Worm (Caenorhabditis elegans): ENCODE measurements around the gene F44A2.5.

F44A2.5 gene

DNA sequence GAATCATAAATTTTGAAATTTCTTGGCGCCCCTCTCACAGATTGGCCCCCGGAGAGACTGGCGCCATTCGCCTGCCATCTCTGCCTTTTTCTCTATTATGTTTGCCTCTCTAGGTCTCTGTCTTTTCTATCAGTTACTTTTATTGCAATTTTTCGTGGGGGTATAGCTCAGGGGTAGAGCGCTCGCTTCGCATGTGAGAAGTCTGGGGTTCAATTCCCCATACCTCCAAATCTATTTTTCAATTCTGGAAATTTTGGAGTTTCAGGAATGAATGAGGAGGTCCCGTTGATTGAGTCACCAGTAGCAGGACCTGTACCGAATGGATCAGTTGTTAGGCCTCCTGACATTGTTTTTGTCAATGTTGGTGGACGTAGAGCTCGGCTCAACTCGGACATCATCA, 20.6 kb downstream of the F44A2.5 start, which contains the start of gene kvs-3 (continued):
- TF ChIP-seq hlh-1 (tag; optimal IDR thresholded peaks at IDR 0.05) (no peak), mls-2 (tag; optimal IDR thresholded peaks at IDR 0.05) (no peak), nhr-28 (tag; optimal IDR thresholded peaks at IDR 0.05) (no peak), snpc-4 (tag; optimal IDR thresholded peaks at IDR 0.05) (no peak), zip-8 (tag; optimal IDR thresholded peaks at IDR 0.05) (no peak), mab-5 (tag; optimal IDR thresholded peaks at IDR 0.05) (no peak), elt-1 (tag; optimal IDR thresholded peaks at IDR 0.05; ENCODE audit: borderline replicate concordance, insufficient read depth) (no peak)

- TF ChIP-seq elt-3 (tag; optimal IDR thresholded peaks at IDR 0.05) (no peak), ztf-11 (tag; optimal IDR thresholded peaks at IDR 0.05) (no peak), elt-1 (tag; optimal IDR thresholded peaks at IDR 0.05; ENCODE audit: borderline replicate concordance, insufficient read depth) (no peak), lsy-2 (tag; optimal IDR thresholded peaks at IDR 0.05) (no peak), pha-4 (tag; optimal IDR thresholded peaks at IDR 0.05) (no peak), cnd-1 (tag; optimal IDR thresholded peaks at IDR 0.05) (no peak), ces-1 (GFP tag; optimal IDR thresholded peaks at IDR 0.05) (no peak), unc-39 (tag; optimal IDR thresholded peaks at IDR 0.05) (no peak), blmp-1 (tag; optimal IDR thresholded peaks at IDR 0.05) (no peak)
These were observed 23.8 kb downstream of the F44A2.5 start, which contains the start of gene F44A2.7 for ce11 chrV:9321185-9321584. F44A2.7 (plus strand) TSS chrV:9321485.

DNA sequence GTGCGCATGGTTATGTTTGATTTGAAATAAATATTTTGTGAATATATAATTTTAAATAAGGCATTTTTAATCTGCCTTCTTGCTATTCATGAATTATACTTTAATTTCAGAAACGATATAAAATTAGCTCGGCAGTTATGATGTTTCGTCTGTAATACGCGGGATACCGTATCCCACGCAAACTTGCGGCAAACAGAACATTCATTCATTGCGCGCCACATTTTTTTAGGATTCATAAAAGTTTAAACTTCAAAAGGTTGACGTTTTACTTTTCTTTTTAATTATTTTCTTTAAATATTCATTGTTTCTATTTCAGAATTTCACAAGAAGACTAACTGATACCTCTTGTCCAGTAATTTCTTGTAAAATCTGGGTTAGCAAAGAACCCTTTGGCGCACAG, 25.5 kb downstream of the F44A2.5 start, which contains the start of gene tag-153:
tag-153 (plus strand) TSS at position 200 of the 400 bp plus-strand sequence.
- TF ChIP-seq ceh-43 (GFP tag; optimal IDR thresholded peaks at IDR 0.05) (no peak), pha-4 (tag; optimal IDR thresholded peaks at IDR 0.05) (no peak), drap-1 (GFP tag; optimal IDR thresholded peaks at IDR 0.05) (no peak), lin-13 (tag; optimal IDR thresholded peaks at IDR 0.05) (no peak), snpc-4 (tag; optimal IDR thresholded peaks at IDR 0.05) (no peak), mab-5 (tag; optimal IDR thresholded peaks at IDR 0.05) (no peak), ham-2 (GFP tag; optimal IDR thresholded peaks at IDR 0.05) (no peak), elt-1 (tag; optimal IDR thresholded peaks at IDR 0.05; ENCODE audit: borderline replicate concordance, insufficient read depth) (no peak), nhr-76 (tag; optimal IDR thresholded peaks at IDR 0.05) (no peak)

- TF ChIP-seq ceh-83 (GFP tag; optimal IDR thresholded peaks at IDR 0.05) (no peak), ces-1 (GFP tag; optimal IDR thresholded peaks at IDR 0.05) (no peak), M03D4.4 (tag; optimal IDR thresholded peaks at IDR 0.05) (no peak), nhr-76 (tag; optimal IDR thresholded peaks at IDR 0.05) (no peak), drap-1 (GFP tag; optimal IDR thresholded peaks at IDR 0.05) (no peak), hlh-1 (tag; optimal IDR thresholded peaks at IDR 0.05) (no peak), snpc-4 (tag; optimal IDR thresholded peaks at IDR 0.05) (no peak), nhr-12 (tag; optimal IDR thresholded peaks at IDR 0.05) (no peak)
These were observed 26.7 kb downstream of the F44A2.5 start for ce11 chrV:9324167-9324566.

ce11 chrV:9326903-9327302, 29.5 kb downstream of the F44A2.5 start:
- TF ChIP-seq unc-120 (tag; optimal IDR thresholded peaks at IDR 0.05; ENCODE audit: poor library complexity, severe bottlenecking) (no peak), hlh-1 (tag; optimal IDR thresholded peaks at IDR 0.05) (no peak), cnd-1 (tag; optimal IDR thresholded peaks at IDR 0.05) (no peak), lin-32 (GFP tag; optimal IDR thresholded peaks at IDR 0.05) (no peak), nhr-237 (tag; optimal IDR thresholded peaks at IDR 0.05) (no peak), tbx-8 (GFP tag; optimal IDR thresholded peaks at IDR 0.05) (no peak), M03D4.4 (tag; optimal IDR thresholded peaks at IDR 0.05) (no peak), unc-39 (tag; optimal IDR thresholded peaks at IDR 0.05) (no peak), pha-4 (tag; optimal IDR thresholded peaks at IDR 0.05) (no peak), lin-13 (tag; optimal IDR thresholded peaks at IDR 0.05) (no peak), ham-2 (GFP tag; optimal IDR thresholded peaks at IDR 0.05) (no peak), snpc-4 (tag; optimal IDR thresholded peaks at IDR 0.05) (no peak), nhr-2 (tag; optimal IDR thresholded peaks at IDR 0.05) (no peak), drap-1 (GFP tag; optimal IDR thresholded peaks at IDR 0.05) (no peak), blmp-1 (tag; optimal IDR thresholded peaks at IDR 0.05) (no peak), sem-2 (GFP tag; optimal IDR thresholded peaks at IDR 0.05) (no peak)

- no peak for TF ChIP-seq mep-1 (tag; optimal IDR thresholded peaks at IDR 0.05)
- no peak for TF ChIP-seq zip-8 (tag; optimal IDR thresholded peaks at IDR 0.05)
- TF ChIP-seq nhr-2 (tag; optimal IDR thresholded peaks at IDR 0.05), result no peak
- TF ChIP-seq nhr-237 (tag; optimal IDR thresholded peaks at IDR 0.05), result no peak
- TF ChIP-seq ceh-43 (GFP tag; optimal IDR thresholded peaks at IDR 0.05), result no peak
- TF ChIP-seq ceh-83 (GFP tag; optimal IDR thresholded peaks at IDR 0.05), result no peak
- TF ChIP-seq ztf-11 (tag; optimal IDR thresholded peaks at IDR 0.05), result no peak
- no peak for TF ChIP-seq nhr-28 (tag; optimal IDR thresholded peaks at IDR 0.05)
- no peak for TF ChIP-seq drap-1 (GFP tag; optimal IDR thresholded peaks at IDR 0.05)
- no peak for TF ChIP-seq blmp-1 (tag; optimal IDR thresholded peaks at IDR 0.05)
- TF ChIP-seq flh-1 (GFP tag; optimal IDR thresholded peaks at IDR 0.05), result no peak
- no peak for TF ChIP-seq mab-5 (tag; optimal IDR thresholded peaks at IDR 0.05)
- no peak for TF ChIP-seq bed-3 (GFP tag; optimal IDR thresholded peaks at IDR 0.05)
- no peak for TF ChIP-seq tbx-8 (GFP tag; optimal IDR thresholded peaks at IDR 0.05)
- TF ChIP-seq pha-4 (tag; optimal IDR thresholded peaks at IDR 0.05), result no peak
- TF ChIP-seq nhr-12 (tag; optimal IDR thresholded peaks at IDR 0.05), result no peak
These were observed 30.3 kb downstream of the F44A2.5 start for ce11 chrV:9327691-9328090.

Measured in whole organism, mixed stage, embryonic.